Fruit fly (Drosophila melanogaster) whole organism, embryonic: ENCODE data around the gene mRpS25.
A peak's percentile ranks its signal among the peaks of the same experiment; 100 is the strongest.

ENCODE experiments used
- ATbp ChIP-seq: fragments of 200-800 bp; sonication (Bioruptor generic); optimal IDR thresholded peaks from 2 replicates; lab custom pipeline; 2017; ENCODE audit warnings: missing biosample characterization, mild to moderate bottlenecking, missing genetic modification characterization, missing genetic modification reagents
- Ada2b ChIP-seq: fragments of 200-800 bp; sonication (Bioruptor generic); IDR thresholded peaks from 2 replicates; pipeline ENCODE4 v1.3.6; 2022; ENCODE audit warnings: missing biosample characterization, missing genetic modification characterization
- Antp ChIP-seq: fragments of 200-800 bp; sonication (Bioruptor generic); optimal IDR thresholded peaks from 3 replicates; lab custom pipeline; 2016; ENCODE audit warnings: missing biosample characterization, missing genetic modification characterization
- CG10366 ChIP-seq: fragments of 200-800 bp; sonication (Bioruptor generic); IDR thresholded peaks from 2 replicates; pipeline ENCODE4 v1.3.6; 2022; ENCODE audit warnings: missing biosample characterization, missing genetic modification characterization
- CG10462 ChIP-seq: fragments of 200-800 bp; sonication (Bioruptor generic); optimal IDR thresholded peaks from 2 replicates; lab custom pipeline; 2016; ENCODE audit warnings: missing biosample characterization, missing genetic modification characterization
- CG10565 ChIP-seq: fragments of 200-800 bp; sonication (Bioruptor generic); optimal IDR thresholded peaks from 3 replicates; lab custom pipeline; 2016; ENCODE audit warnings: missing biosample characterization, mild to moderate bottlenecking, missing genetic modification characterization
- CG10654 ChIP-seq: fragments of 200-800 bp; sonication (Bioruptor generic); optimal IDR thresholded peaks from 2 replicates; lab custom pipeline; 2016; ENCODE audit warnings: missing biosample characterization, missing genetic modification characterization
- CG11398 ChIP-seq: fragments of 200-800 bp; sonication (Bioruptor generic); optimal IDR thresholded peaks from 2 replicates; lab custom pipeline; 2016; ENCODE audit warnings: missing biosample characterization, missing genetic modification characterization
- CG11504 ChIP-seq: fragments of 200-800 bp; sonication (Bioruptor generic); optimal IDR thresholded peaks from 3 replicates; lab custom pipeline; 2019; ENCODE audit warnings: missing biosample characterization, mild to moderate bottlenecking, missing genetic modification characterization, moderate library complexity
- CG12071 ChIP-seq: fragments of 200-800 bp; sonication (Bioruptor generic); optimal IDR thresholded peaks from 3 replicates; lab custom pipeline; 2018; ENCODE audit warnings: missing biosample characterization, mild to moderate bottlenecking, missing genetic modification characterization
- CG12104 ChIP-seq: fragments of 200-800 bp; sonication (Bioruptor generic); optimal IDR thresholded peaks from 3 replicates; lab custom pipeline; 2016; ENCODE audit warnings: missing biosample characterization, missing genetic modification characterization
- CG12236 ChIP-seq: fragments of 200-800 bp; sonication (Bioruptor generic); optimal IDR thresholded peaks from 2 replicates; lab custom pipeline; 2016; ENCODE audit warnings: missing biosample characterization, missing genetic modification characterization
- CG1233 ChIP-seq: fragments of 200-800 bp; sonication (Bioruptor generic); optimal IDR thresholded peaks from 4 replicates; lab custom pipeline; 2018; ENCODE audit warnings: missing biosample characterization, mild to moderate bottlenecking, missing genetic modification characterization
- CG15011 ChIP-seq: fragments of 200-800 bp; sonication (Bioruptor generic); optimal IDR thresholded peaks from 3 replicates; lab custom pipeline; 2018; ENCODE audit warnings: missing biosample characterization, mild to moderate bottlenecking, missing genetic modification characterization
- CG15269 ChIP-seq: fragments of 200-800 bp; sonication (Bioruptor generic); optimal IDR thresholded peaks from 2 replicates; lab custom pipeline; 2018; ENCODE audit warnings: missing biosample characterization, mild to moderate bottlenecking, missing genetic modification characterization, moderate library complexity
- CG1529 ChIP-seq: fragments of 200-800 bp; sonication (Bioruptor generic); optimal IDR thresholded peaks from 3 replicates; lab custom pipeline; 2018; ENCODE audit warnings: missing biosample characterization, missing genetic modification characterization
- CG17359 ChIP-seq: fragments of 200-800 bp; sonication (Bioruptor generic); optimal IDR thresholded peaks from 3 replicates; lab custom pipeline; 2018; ENCODE audit warnings: missing biosample characterization, mild to moderate bottlenecking, missing genetic modification characterization, moderate library complexity
- CG17568 ChIP-seq: fragments of 200-800 bp; sonication (Bioruptor generic); optimal IDR thresholded peaks from 2 replicates; lab custom pipeline; 2018; ENCODE audit warnings: missing biosample characterization, mild to moderate bottlenecking, missing genetic modification characterization, moderate library complexity
- CG31224 ChIP-seq: fragments of 200-800 bp; sonication (Bioruptor generic); IDR thresholded peaks from 2 replicates; pipeline ENCODE4 v1.3.6; 2022; ENCODE audit warnings: missing biosample characterization, missing genetic modification characterization
- CG31365 ChIP-seq: fragments of 200-800 bp; sonication (Bioruptor generic); optimal IDR thresholded peaks from 2 replicates; lab custom pipeline; 2018; ENCODE audit warnings: missing biosample characterization, mild to moderate bottlenecking, missing genetic modification characterization
- CG4820 ChIP-seq: fragments of 200-800 bp; sonication (Bioruptor generic); optimal IDR thresholded peaks from 3 replicates; lab custom pipeline; 2016; ENCODE audit warnings: missing biosample characterization, missing genetic modification characterization
- CG6813 ChIP-seq: fragments of 200-800 bp; sonication (Bioruptor generic); optimal IDR thresholded peaks from 2 replicates; lab custom pipeline; 2017; ENCODE audit warnings: missing biosample characterization, missing genetic modification characterization, mild to moderate bottlenecking, moderate library complexity, missing genetic modification reagents
- CoRest ChIP-seq: fragments of 200-800 bp; sonication (Bioruptor generic); optimal IDR thresholded peaks from 3 replicates; lab custom pipeline; 2018; ENCODE audit warnings: missing biosample characterization, mild to moderate bottlenecking, missing genetic modification characterization, moderate library complexity
- Drgx ChIP-seq: fragments of 200-800 bp; sonication (Bioruptor generic); IDR thresholded peaks from 2 replicates; pipeline ENCODE4 v1.3.6; 2022; ENCODE audit warnings: missing biosample characterization, missing genetic modification characterization
- HLH54F ChIP-seq: fragments of 200-800 bp; sonication (Bioruptor generic); optimal IDR thresholded peaks from 3 replicates; lab custom pipeline; 2016; ENCODE audit warnings: missing biosample characterization, missing genetic modification characterization
- Hr3 ChIP-seq: fragments of 200-800 bp; sonication (Bioruptor generic); optimal IDR thresholded peaks from 3 replicates; lab custom pipeline; 2016; ENCODE audit warnings: missing biosample characterization, missing genetic modification characterization
- MBD-R2 ChIP-seq: fragments of 200-800 bp; sonication (Bioruptor generic); IDR thresholded peaks from 2 replicates; pipeline ENCODE4 v1.3.6; 2022; ENCODE audit warnings: missing biosample characterization, missing genetic modification characterization
- Taf1 ChIP-seq: fragments of 200-800 bp; sonication (Bioruptor generic); IDR thresholded peaks from 2 replicates; pipeline ENCODE4 v1.3.6; 2022; ENCODE audit warnings: missing biosample characterization, missing genetic modification characterization
- Xrp1 ChIP-seq: fragments of 200-800 bp; sonication (Bioruptor generic); IDR thresholded peaks from 2 replicates; pipeline ENCODE4 v1.3.6; 2022; ENCODE audit warnings: missing biosample characterization, missing genetic modification characterization
- ara ChIP-seq: fragments of 200-800 bp; sonication (Bioruptor generic); IDR thresholded peaks from 2 replicates; pipeline ENCODE4 v1.3.6; 2022; ENCODE audit warnings: missing biosample characterization, missing genetic modification characterization
- bcd ChIP-seq: fragments of 200-800 bp; sonication (Bioruptor generic); optimal IDR thresholded peaks from 2 replicates; lab custom pipeline; 2017; ENCODE audit warnings: missing biosample characterization, mild to moderate bottlenecking, missing genetic modification characterization
- corto ChIP-seq: fragments of 200-800 bp; sonication (Bioruptor generic); optimal IDR thresholded peaks from 2 replicates; lab custom pipeline; 2016; ENCODE audit warnings: missing biosample characterization, mild to moderate bottlenecking, missing genetic modification characterization, moderate library complexity
- dm ChIP-seq: fragments of 200-800 bp; sonication (Bioruptor generic); optimal IDR thresholded peaks from 3 replicates; lab custom pipeline; 2016; ENCODE audit warnings: missing biosample characterization, missing genetic modification characterization
- en ChIP-seq: fragments of 200-800 bp; sonication (Bioruptor generic); optimal IDR thresholded peaks from 2 replicates; lab custom pipeline; 2016; ENCODE audit warnings: missing biosample characterization, missing genetic modification characterization
- exex ChIP-seq: fragments of 200-800 bp; sonication (Bioruptor generic); optimal IDR thresholded peaks from 4 replicates; lab custom pipeline; 2018; ENCODE audit warnings: missing biosample characterization, mild to moderate bottlenecking, missing genetic modification characterization, moderate library complexity
- fd96Cb ChIP-seq: fragments of 200-800 bp; sonication (Bioruptor generic); optimal IDR thresholded peaks from 2 replicates; lab custom pipeline; 2018; ENCODE audit warnings: missing biosample characterization, mild to moderate bottlenecking, missing genetic modification characterization, moderate library complexity
- gt ChIP-seq: fragments of 200-800 bp; sonication (Bioruptor generic); IDR thresholded peaks from 2 replicates; pipeline ENCODE4 v1.3.6; 2022; ENCODE audit warnings: missing biosample characterization, missing genetic modification characterization
- ham ChIP-seq: fragments of 200-800 bp; sonication (Bioruptor generic); IDR thresholded peaks from 2 replicates; pipeline ENCODE4 v1.3.6; 2022; ENCODE audit warnings: missing biosample characterization, missing genetic modification characterization
- lab ChIP-seq: fragments of 200-800 bp; sonication (Bioruptor generic); optimal IDR thresholded peaks from 3 replicates; lab custom pipeline; 2017; ENCODE audit warnings: missing biosample characterization, missing genetic modification characterization, mild to moderate bottlenecking, moderate library complexity, missing genetic modification reagents
- lbe ChIP-seq: fragments of 200-800 bp; sonication (Bioruptor generic); optimal IDR thresholded peaks from 2 replicates; lab custom pipeline; 2016; ENCODE audit warnings: missing biosample characterization, mild to moderate bottlenecking, missing genetic modification characterization
- mld ChIP-seq: fragments of 200-800 bp; sonication (Bioruptor generic); IDR thresholded peaks from 3 replicates; pipeline ENCODE4 v1.3.6; 2022; ENCODE audit warnings: missing biosample characterization, missing genetic modification characterization; ENCODE audit not compliant: partially characterized antibody
- nmo ChIP-seq: fragments of 200-800 bp; sonication (Bioruptor generic); optimal IDR thresholded peaks from 2 replicates; lab custom pipeline; 2018; ENCODE audit warnings: missing biosample characterization, mild to moderate bottlenecking, missing genetic modification characterization, moderate library complexity
- otp ChIP-seq: fragments of 200-800 bp; sonication (Bioruptor generic); IDR thresholded peaks from 3 replicates; pipeline ENCODE4, ENCODE4 v1.3.6; 2022; ENCODE audit warnings: missing biosample characterization, missing genetic modification characterization
- pb ChIP-seq: fragments of 200-800 bp; sonication (Bioruptor generic); optimal IDR thresholded peaks from 3 replicates; lab custom pipeline; 2016; ENCODE audit warnings: missing biosample characterization, missing genetic modification characterization
- pum ChIP-seq: fragments of 200-800 bp; sonication (Bioruptor generic); optimal IDR thresholded peaks from 2 replicates; lab custom pipeline; 2016; ENCODE audit warnings: missing biosample characterization, missing genetic modification characterization
- sim ChIP-seq: fragments of 200-800 bp; sonication (Bioruptor generic); IDR thresholded peaks from 2 replicates; pipeline ENCODE4 v1.3.6; 2022; ENCODE audit warnings: missing biosample characterization, missing genetic modification characterization
- slou ChIP-seq: fragments of 200-800 bp; sonication (Bioruptor generic); optimal IDR thresholded peaks from 3 replicates; lab custom pipeline; 2016; ENCODE audit warnings: missing biosample characterization, missing genetic modification characterization
- stwl ChIP-seq: fragments of 200-800 bp; sonication (Bioruptor generic); optimal IDR thresholded peaks from 3 replicates; lab custom pipeline; 2018; ENCODE audit warnings: missing biosample characterization, mild to moderate bottlenecking, missing genetic modification characterization, moderate library complexity
- trem ChIP-seq: fragments of 200-800 bp; optimal IDR thresholded peaks from 3 replicates; lab custom pipeline; 2019; ENCODE audit warnings: missing biosample characterization, mild to moderate bottlenecking, missing genetic modification characterization, moderate library complexity
- wek ChIP-seq: fragments of 200-800 bp; sonication (Bioruptor generic); optimal IDR thresholded peaks from 3 replicates; lab custom pipeline; 2018; ENCODE audit warnings: missing biosample characterization, mild to moderate bottlenecking, missing genetic modification characterization, moderate library complexity

Gene mRpS25

dm6 chrX:14627080-14627796 is 44.5 kb upstream of the mRpS25 start (continued):
- peak; percentile 71 for TF ChIP-seq CG10366 (GFP tag; lab: Robert Waterston, UW)
- TF ChIP-seq lbe = no peak
- TF ChIP-seq HLH54F = peak; percentile 34
- TF ChIP-seq slou (GFP tag; lab: Kevin White, UChicago) = no peak
- peak; percentile 90 for TF ChIP-seq sim
- TF ChIP-seq pum (GFP tag; lab: Kevin White, UChicago) = peak; percentile 74
- TF ChIP-seq CoRest (tag; lab: Kevin White, UChicago) = peak; percentile 87
- TF ChIP-seq ATbp (GFP tag; lab: Kevin White, UChicago) = peak; percentile 84
- TF ChIP-seq nmo (GFP tag; lab: Kevin White, UChicago) = peak; percentile 93
- TF ChIP-seq CG1233 (GFP tag; lab: Kevin White, UChicago) = peak; percentile 74
- no peak for TF ChIP-seq mld (GFP tag; lab: Robert Waterston, UW)
- TF ChIP-seq wek = peak; percentile 7
- no peak; the same call in 1 of the 2 replicates for TF ChIP-seq gt (GFP tag; lab: Robert Waterston, UW)
- peak; percentile 61 for TF ChIP-seq CG12236 (GFP tag; lab: Kevin White, UChicago)
- peak; percentile 77 for TF ChIP-seq Hr3 (GFP tag; lab: Kevin White, UChicago)
- TF ChIP-seq exex (tag; lab: Kevin White, UChicago) = no peak
- TF ChIP-seq corto = no peak
- no peak for TF ChIP-seq MBD-R2 (GFP tag; lab: Robert Waterston, UW)
- peak; percentile 20 for TF ChIP-seq CG17568 (GFP tag; lab: Kevin White, UChicago)
- TF ChIP-seq bcd = peak; percentile 81
- TF ChIP-seq ara (GFP tag; lab: Robert Waterston, UW) = peak; percentile 87
- TF ChIP-seq fd96Cb = peak; percentile 91
- TF ChIP-seq CG31224 (GFP tag; lab: Robert Waterston, UW) = peak; percentile 43; the same call in 1 of the 2 replicates
- TF ChIP-seq en (GFP tag; lab: Kevin White, UChicago) = peak; percentile 22
- peak; percentile 19 for TF ChIP-seq CG12071 (GFP tag; lab: Kevin White, UChicago)
- no peak for TF ChIP-seq Taf1 (GFP tag; lab: Robert Waterston, UW)
- TF ChIP-seq trem (tag; lab: Kevin White, UChicago) = peak; percentile 91
- peak; percentile 28 for TF ChIP-seq dm (GFP tag; lab: Kevin White, UChicago)
- TF ChIP-seq CG11398 = no peak
- peak; percentile 85 for TF ChIP-seq CG4820 (GFP tag; lab: Kevin White, UChicago)
- TF ChIP-seq Xrp1 (GFP tag; lab: Robert Waterston, UW) = peak; percentile 93
- TF ChIP-seq lab (GFP tag; lab: Kevin White, UChicago) = peak; percentile 65
- peak; percentile 70 for TF ChIP-seq CG10462 (GFP tag; lab: Kevin White, UChicago)
- peak; percentile 30 for TF ChIP-seq CG31365 (tag; lab: Kevin White, UChicago)
- peak; percentile 83 for TF ChIP-seq CG1529 (GFP tag; lab: Kevin White, UChicago)
- TF ChIP-seq pb (GFP tag; lab: Kevin White, UChicago) = no peak
- TF ChIP-seq CG6813 = peak; percentile 65
- peak; percentile 68 for TF ChIP-seq CG10654 (GFP tag; lab: Kevin White, UChicago)
- TF ChIP-seq CG11504 (tag; lab: Kevin White, UChicago) = peak; percentile 90
- TF ChIP-seq otp (GFP tag; lab: Robert Waterston, UW) = peak; percentile 74; the same call in 2 of the 3 replicates
- TF ChIP-seq Ada2b (GFP tag; lab: Robert Waterston, UW) = peak; percentile 75
- TF ChIP-seq CG15011 (GFP tag; lab: Kevin White, UChicago) = peak; percentile 50
- TF ChIP-seq Drgx (GFP tag; lab: Robert Waterston, UW) = no peak
- TF ChIP-seq Antp (GFP tag; lab: Kevin White, UChicago) = peak; percentile 47
- TF ChIP-seq CG12104 (GFP tag; lab: Kevin White, UChicago) = peak; percentile 52
- peak; percentile 75 for TF ChIP-seq CG15269 (tag; lab: Kevin White, UChicago)
- peak; percentile 60 for TF ChIP-seq stwl (tag; lab: Kevin White, UChicago)
- no peak for TF ChIP-seq ham (GFP tag; lab: Robert Waterston, UW)
- TF ChIP-seq CG10565 (GFP tag; lab: Kevin White, UChicago) = peak; percentile 36
- peak; percentile 87 for TF ChIP-seq CG17359 (tag; lab: Kevin White, UChicago)
